Fruit fly (Drosophila melanogaster): ENCODE results near the gene Ttc1.

DNA sequence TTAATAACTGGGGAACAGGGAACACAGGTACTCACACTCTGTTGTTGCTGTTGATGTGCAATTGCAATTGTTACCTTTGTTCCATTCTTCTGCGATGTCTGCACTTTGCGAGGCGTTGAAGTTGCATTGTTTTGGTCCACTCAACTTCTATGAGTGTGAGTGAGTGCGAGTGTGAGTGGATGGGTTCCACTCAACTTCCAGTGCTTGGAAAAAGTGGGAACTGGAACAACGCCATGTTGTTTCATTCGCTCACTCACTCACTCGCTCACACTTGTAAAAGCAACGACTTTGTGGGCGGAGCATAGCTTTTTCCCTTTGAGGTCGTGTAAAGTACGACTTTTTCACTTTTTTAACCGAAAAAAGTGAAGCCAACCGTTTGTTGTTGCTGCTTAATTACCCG, 29.1 kb downstream of the Ttc1 start:
- TF ChIP-seq Clk (GFP tag; optimal IDR thresholded peaks at IDR 0.05): no peak
- TF ChIP-seq cnc (optimal IDR thresholded peaks at IDR 0.05): no peak
- no peak for TF ChIP-seq Mnt (GFP tag; optimal IDR thresholded peaks at IDR 0.05)
- TF ChIP-seq CG11617 (GFP tag; optimal IDR thresholded peaks at IDR 0.05): no peak
- TF ChIP-seq pad (GFP tag; optimal IDR thresholded peaks at IDR 0.05): no peak
- no peak for TF ChIP-seq CG12768 (GFP tag; optimal IDR thresholded peaks at IDR 0.05)
- no peak for TF ChIP-seq ovo (GFP tag; optimal IDR thresholded peaks at IDR 0.05)
- no peak for TF ChIP-seq CG5204 (GFP tag; optimal IDR thresholded peaks at IDR 0.05)
- no peak for TF ChIP-seq kay (GFP tag; ENCODE audit: borderline replicate concordance)
- no peak for TF ChIP-seq CG33017 (tag; optimal IDR thresholded peaks at IDR 0.05)
- TF ChIP-seq bab1 (GFP tag; optimal IDR thresholded peaks at IDR 0.05): no peak
- TF ChIP-seq CG7045 (GFP tag; optimal IDR thresholded peaks at IDR 0.05): no peak

Measured in whole organism, adult.